Worm (Caenorhabditis elegans): ENCODE measurements around the gene idpc-7.

Gene idpc-7

DNA sequence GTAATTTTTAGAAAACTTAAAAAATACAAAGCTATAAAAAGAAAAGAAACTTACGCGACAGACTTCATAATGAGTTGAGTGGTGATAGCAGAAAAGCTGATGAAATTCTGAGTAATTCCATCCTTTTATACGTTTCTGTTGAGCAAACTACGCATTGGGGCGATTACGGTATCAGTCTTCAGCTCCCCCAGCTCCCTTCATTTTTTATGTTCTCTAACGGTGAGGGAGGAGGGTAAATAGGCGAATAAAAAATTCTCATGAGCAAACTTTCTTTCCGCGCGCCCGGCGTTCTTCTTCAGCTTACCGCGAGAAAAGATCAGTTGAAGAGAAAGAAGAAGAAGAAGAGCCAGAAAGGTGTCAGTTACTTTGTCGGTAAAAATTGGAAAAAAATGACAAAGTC lies at the start of gene idpc-7:
TSS of gene idpc-7 (minus strand) at position 101 of the 400 bp plus-strand sequence.
- TF ChIP-seq W03F9.2 (tag; optimal IDR thresholded peaks at IDR 0.05) (no peak), him-1 (tag; optimal IDR thresholded peaks at IDR 0.05) (no peak), dao-5 (tag; optimal IDR thresholded peaks at IDR 0.05) (no peak)

ce11 chrV:9666394-9666793 lies 47.6 kb upstream of the idpc-7 start, which contains the start of gene ZK287.1:
ZK287.1 (plus strand) TSS chrV:9666694.
- TF ChIP-seq him-1 (tag; optimal IDR thresholded peaks at IDR 0.05) = no peak
- TF ChIP-seq dao-5 (tag; optimal IDR thresholded peaks at IDR 0.05) = no peak
- no peak for TF ChIP-seq W03F9.2 (tag; optimal IDR thresholded peaks at IDR 0.05)

DNA sequence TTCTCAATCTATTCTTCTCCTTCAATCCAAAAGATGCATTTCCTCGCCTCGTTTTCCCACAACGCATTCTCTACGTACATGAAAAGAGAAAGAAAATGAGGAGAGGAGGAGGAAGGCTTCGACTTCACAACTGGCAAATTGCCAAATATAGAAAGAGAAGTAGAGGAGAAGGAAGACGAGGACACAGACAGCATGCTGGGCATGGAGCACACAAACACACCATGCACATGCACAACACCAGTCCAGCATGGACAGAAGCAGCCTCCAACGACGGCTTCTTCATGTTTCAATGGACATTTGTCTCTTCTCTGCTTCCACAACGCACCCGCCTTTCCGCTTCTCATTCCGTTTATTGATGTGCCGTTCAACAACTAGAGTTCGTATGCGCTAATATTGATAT lies 45.8 kb upstream of the idpc-7 start:
- TF ChIP-seq him-1 (tag; optimal IDR thresholded peaks at IDR 0.05) = peak; percentile 58
- TF ChIP-seq dao-5 (tag; optimal IDR thresholded peaks at IDR 0.05) = no peak

DNA sequence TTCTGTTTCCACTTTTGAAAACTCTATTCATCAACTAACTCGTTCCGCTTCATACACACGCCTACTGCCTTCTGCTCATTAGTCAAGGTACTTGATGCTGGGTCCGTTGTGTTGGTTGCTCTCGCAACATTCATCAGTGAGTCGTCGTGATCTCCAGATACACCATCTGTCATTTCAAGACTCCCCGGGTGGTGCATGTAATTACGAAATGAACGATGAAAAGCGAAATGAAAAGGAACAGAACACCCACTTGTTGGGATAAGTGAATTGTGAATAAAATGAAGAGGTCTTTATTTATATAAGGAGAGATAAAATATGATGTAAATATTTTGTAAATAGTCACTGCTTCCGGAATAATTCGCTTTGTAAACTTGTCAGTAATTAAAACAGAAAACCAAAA lies 45.1 kb upstream of the idpc-7 start:
- TF ChIP-seq dao-5 (tag; optimal IDR thresholded peaks at IDR 0.05) = no peak
- no peak for TF ChIP-seq W03F9.2 (tag; optimal IDR thresholded peaks at IDR 0.05)
- TF ChIP-seq him-1 (tag; optimal IDR thresholded peaks at IDR 0.05) = no peak

DNA sequence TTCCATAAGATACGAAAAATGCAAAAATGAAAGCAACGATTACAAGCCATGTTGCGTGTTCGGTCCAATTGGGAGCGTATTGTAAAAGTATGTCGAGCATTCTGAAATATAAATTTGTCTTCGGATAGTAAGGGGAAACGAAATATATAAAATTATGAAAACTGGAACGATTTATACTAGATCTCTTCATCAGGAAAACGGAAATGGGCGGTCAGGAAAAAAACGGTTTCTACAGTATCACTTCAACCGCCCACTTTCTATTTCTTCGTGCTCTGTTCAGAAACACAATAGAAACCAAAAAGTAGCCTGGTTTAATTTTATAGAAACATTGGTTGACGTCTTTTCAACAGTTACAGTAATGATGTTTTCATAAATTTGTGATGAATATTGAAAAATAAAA lies 42.7 kb upstream of the idpc-7 start, which contains the start of gene pitr-4:
TSS of gene pitr-4 (minus strand) at position 101 of the 400 bp plus-strand sequence.
- TF ChIP-seq him-1 (tag; optimal IDR thresholded peaks at IDR 0.05) (no peak), W03F9.2 (tag; optimal IDR thresholded peaks at IDR 0.05) (no peak), dao-5 (tag; optimal IDR thresholded peaks at IDR 0.05) (no peak)

- TF ChIP-seq W03F9.2 (tag; optimal IDR thresholded peaks at IDR 0.05) (no peak), him-1 (tag; optimal IDR thresholded peaks at IDR 0.05) (no peak), dao-5 (tag; optimal IDR thresholded peaks at IDR 0.05) (no peak)
These were observed 35.5 kb upstream of the idpc-7 start, which contains the start of gene cyp-29A4 for ce11 chrV:9654154-9654805. cyp-29A4 (plus strand) TSS chrV:9654755.

DNA sequence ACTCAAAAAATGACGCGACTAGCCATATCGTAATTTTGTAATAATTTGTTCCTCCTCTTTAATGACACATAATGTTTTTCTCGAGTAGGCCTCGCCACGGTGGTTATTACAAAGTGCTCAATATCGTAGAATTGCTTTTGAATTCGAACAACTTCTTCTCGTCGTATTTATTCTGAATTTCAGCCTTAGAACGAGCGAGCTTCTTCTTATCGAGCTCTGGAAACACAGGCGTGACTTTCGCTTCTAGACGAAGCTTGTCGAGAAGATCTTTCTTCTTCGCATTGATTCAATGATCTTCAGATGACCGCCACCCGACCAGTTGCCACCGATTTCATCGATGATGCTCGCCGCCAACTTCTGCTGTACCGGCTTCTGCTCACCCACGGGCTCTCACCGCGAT lies 32.5 kb upstream of the idpc-7 start, which contains the start of gene T06E4.21:
TSS of gene T06E4.21 (plus strand) at position 301 of the 400 bp plus-strand sequence.
- TF ChIP-seq W03F9.2 (tag; optimal IDR thresholded peaks at IDR 0.05) (no peak), dao-5 (tag; optimal IDR thresholded peaks at IDR 0.05) (no peak), him-1 (tag; optimal IDR thresholded peaks at IDR 0.05) (no peak)

- TF ChIP-seq dao-5 (tag; optimal IDR thresholded peaks at IDR 0.05) (no peak), W03F9.2 (tag; optimal IDR thresholded peaks at IDR 0.05) (no peak), him-1 (tag; optimal IDR thresholded peaks at IDR 0.05) (no peak)
These were observed 26.7 kb upstream of the idpc-7 start, which contains the start of the genes atl-1 and hcp-2 for ce11 chrV:9645507-9645906. atl-1 (minus strand) TSS chrV:9645595. hcp-2 (plus strand) TSS chrV:9645859.

ce11 chrV:9633313-9633712 lies 14.5 kb upstream of the idpc-7 start, which contains the start of gene col-147:
col-147 (minus strand) TSS chrV:9633338.
- TF ChIP-seq W03F9.2 (tag; optimal IDR thresholded peaks at IDR 0.05) = no peak
- no peak for TF ChIP-seq him-1 (tag; optimal IDR thresholded peaks at IDR 0.05)
- TF ChIP-seq dao-5 (tag; optimal IDR thresholded peaks at IDR 0.05) = no peak

DNA sequence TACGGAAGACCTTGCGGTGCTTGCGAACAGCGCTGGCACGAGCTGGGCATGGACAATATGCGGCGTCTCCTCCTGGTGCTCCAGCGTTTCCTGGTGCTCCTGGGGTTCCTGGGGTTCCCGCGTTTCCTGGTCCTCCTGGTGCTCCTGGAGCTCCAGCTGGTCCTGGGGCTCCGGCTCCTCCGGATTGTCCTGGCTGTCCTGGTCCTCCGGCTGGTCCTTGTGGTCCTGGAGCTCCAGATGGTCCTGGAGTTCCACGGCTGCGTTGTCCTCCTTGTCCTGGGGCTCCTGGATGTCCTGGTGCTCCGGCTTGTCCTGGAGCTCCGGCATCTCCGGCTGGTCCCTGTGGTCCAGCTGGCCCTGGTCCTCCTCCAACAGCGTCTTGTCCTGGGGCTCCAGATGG lies 13.5 kb upstream of the idpc-7 start:
- TF ChIP-seq him-1 (tag; optimal IDR thresholded peaks at IDR 0.05) (no peak), W03F9.2 (tag; optimal IDR thresholded peaks at IDR 0.05) (no peak), dao-5 (tag; optimal IDR thresholded peaks at IDR 0.05) (no peak)

DNA sequence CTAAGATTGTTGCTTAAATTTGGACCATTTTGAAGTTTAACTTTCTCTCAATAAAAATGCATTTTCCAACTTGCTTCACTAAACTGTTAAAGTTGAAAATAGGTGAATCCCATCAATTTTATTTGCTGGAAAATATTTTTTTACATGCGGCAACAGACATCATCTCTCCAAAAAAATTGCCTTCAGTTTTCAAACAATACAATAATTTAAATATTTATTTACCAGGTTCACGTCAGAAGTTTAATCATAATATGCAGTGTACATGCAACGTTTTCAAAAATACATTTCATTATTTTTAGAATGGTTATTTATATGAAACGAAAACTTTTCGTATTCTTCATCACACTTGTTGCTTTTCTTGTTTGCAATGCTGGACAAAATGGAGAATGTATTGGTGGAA lies 12.1 kb upstream of the idpc-7 start, which contains the start of gene T06E4.5:
TSS of gene T06E4.5 (plus strand) at position 301 of the 400 bp plus-strand sequence.
- no peak for TF ChIP-seq dao-5 (tag; optimal IDR thresholded peaks at IDR 0.05)
- no peak for TF ChIP-seq W03F9.2 (tag; optimal IDR thresholded peaks at IDR 0.05)
- TF ChIP-seq him-1 (tag; optimal IDR thresholded peaks at IDR 0.05) = no peak

ce11 chrV:9630542-9630941 lies 11.7 kb upstream of the idpc-7 start:
- no peak for TF ChIP-seq him-1 (tag; optimal IDR thresholded peaks at IDR 0.05)
- TF ChIP-seq W03F9.2 (tag; optimal IDR thresholded peaks at IDR 0.05) = no peak
- no peak for TF ChIP-seq dao-5 (tag; optimal IDR thresholded peaks at IDR 0.05)

- TF ChIP-seq dao-5 (tag; optimal IDR thresholded peaks at IDR 0.05) (no peak), W03F9.2 (tag; optimal IDR thresholded peaks at IDR 0.05) (no peak), him-1 (tag; optimal IDR thresholded peaks at IDR 0.05) (no peak)
These were observed 10.8 kb upstream of the idpc-7 start, which contains the start of gene col-146 for ce11 chrV:9629643-9630042. col-146 (plus strand) TSS chrV:9629943.

DNA sequence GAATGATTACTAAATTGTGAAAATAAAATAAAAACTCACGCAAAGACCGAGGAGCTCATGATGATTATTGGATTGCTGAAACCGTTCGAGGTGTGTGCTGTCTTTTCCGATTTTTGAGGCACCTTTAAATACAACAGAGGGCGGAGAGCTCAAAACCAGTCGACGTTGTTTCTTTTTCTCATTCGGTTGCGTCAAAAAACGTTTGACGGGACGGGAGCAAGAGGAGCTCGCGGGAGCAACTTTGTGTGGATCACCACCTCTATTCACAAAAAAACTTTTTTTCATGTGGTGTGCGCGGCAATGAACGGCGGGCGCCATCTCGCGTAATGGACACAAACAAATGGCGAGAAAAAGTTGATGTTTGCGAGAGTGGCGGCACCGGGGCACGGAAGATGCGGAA lies 10.3 kb upstream of the idpc-7 start, which contains the start of gene idpc-3:
TSS of gene idpc-3 (minus strand) at position 101 of the 400 bp plus-strand sequence.
- TF ChIP-seq dao-5 (tag; optimal IDR thresholded peaks at IDR 0.05) (no peak), W03F9.2 (tag; optimal IDR thresholded peaks at IDR 0.05) (no peak), him-1 (tag; optimal IDR thresholded peaks at IDR 0.05) (no peak)

All from whole organism, L4/young adult.